Fruit fly (Drosophila melanogaster) whole organism, embryonic: ENCODE results near the gene CG34269.

Source experiments
- Atf6 ChIP-seq: fragments of 200-800 bp; sonication (Bioruptor generic); IDR thresholded peaks from 2 replicates; pipeline ENCODE4 v1.3.6; 2022; ENCODE audit warnings: missing biosample characterization, missing genetic modification characterization
- Bteb2 ChIP-seq: fragments of 200-800 bp; sonication (Bioruptor generic); optimal IDR thresholded peaks from 2 replicates; lab custom pipeline; 2016; ENCODE audit warnings: missing biosample characterization, missing genetic modification characterization
- CG10209 ChIP-seq: fragments of 200-800 bp; sonication (Bioruptor generic); optimal IDR thresholded peaks from 3 replicates; lab custom pipeline; 2017; ENCODE audit warnings: missing biosample characterization, mild to moderate bottlenecking, missing genetic modification characterization, missing genetic modification reagents
- CG10654 ChIP-seq: fragments of 200-800 bp; sonication (Bioruptor generic); optimal IDR thresholded peaks from 2 replicates; lab custom pipeline; 2016; ENCODE audit warnings: missing biosample characterization, missing genetic modification characterization
- CG14667 ChIP-seq: fragments of 200-800 bp; sonication (Bioruptor generic); IDR thresholded peaks from 2 replicates; pipeline ENCODE4 v1.3.6; 2022; ENCODE audit warnings: missing biosample characterization, missing genetic modification characterization
- CG15269 ChIP-seq: fragments of 200-800 bp; sonication (Bioruptor generic); optimal IDR thresholded peaks from 2 replicates; lab custom pipeline; 2018; ENCODE audit warnings: missing biosample characterization, mild to moderate bottlenecking, missing genetic modification characterization, moderate library complexity
- CG15601 ChIP-seq: fragments of 200-800 bp; sonication (Bioruptor generic); optimal IDR thresholded peaks from 3 replicates; lab custom pipeline; 2019; ENCODE audit warnings: missing biosample characterization, mild to moderate bottlenecking, missing genetic modification characterization, moderate library complexity
- CG17829 ChIP-seq: fragments of 200-800 bp; optimal IDR thresholded peaks from 2 replicates; lab custom pipeline; 2019; ENCODE audit warnings: missing biosample characterization, mild to moderate bottlenecking, missing genetic modification characterization, moderate library complexity
- CG18619 ChIP-seq: fragments of 200-800 bp; sonication (Bioruptor generic); optimal IDR thresholded peaks from 3 replicates; lab custom pipeline; 2017; ENCODE audit warnings: missing biosample characterization, mild to moderate bottlenecking, missing genetic modification characterization
- CG31224 ChIP-seq: fragments of 200-800 bp; sonication (Bioruptor generic); IDR thresholded peaks from 2 replicates; pipeline ENCODE4 v1.3.6; 2022; ENCODE audit warnings: missing biosample characterization, missing genetic modification characterization
- CG31388 ChIP-seq: fragments of 200-800 bp; sonication (Bioruptor generic); optimal IDR thresholded peaks from 2 replicates; lab custom pipeline; 2016; ENCODE audit warnings: missing biosample characterization, missing genetic modification characterization
- CG33557 ChIP-seq: fragments of 200-800 bp; sonication (Bioruptor generic); optimal IDR thresholded peaks from 2 replicates; lab custom pipeline; 2019; ENCODE audit warnings: missing biosample characterization, mild to moderate bottlenecking, missing genetic modification characterization, moderate library complexity
- CG4617 ChIP-seq: fragments of 200-800 bp; sonication (Bioruptor generic); optimal IDR thresholded peaks from 3 replicates; lab custom pipeline; 2016; ENCODE audit warnings: missing biosample characterization, missing genetic modification characterization, borderline replicate concordance
- CG4854 ChIP-seq: fragments of 200-800 bp; sonication (Bioruptor generic); optimal IDR thresholded peaks from 2 replicates; lab custom pipeline; 2016; ENCODE audit warnings: missing biosample characterization, missing genetic modification characterization, inconsistent platforms
- CG7839 ChIP-seq: fragments of 200-800 bp; sonication (Bioruptor generic); optimal IDR thresholded peaks from 3 replicates; lab custom pipeline; 2018; ENCODE audit warnings: missing biosample characterization, mild to moderate bottlenecking, missing genetic modification characterization, moderate library complexity
- Camta ChIP-seq: fragments of 200-800 bp; sonication (Bioruptor generic); optimal IDR thresholded peaks from 2 replicates; lab custom pipeline; 2016; ENCODE audit warnings: missing biosample characterization, missing genetic modification characterization
- CrebB ChIP-seq: fragments of 200-800 bp; sonication (Bioruptor generic); optimal IDR thresholded peaks from 3 replicates; lab custom pipeline; 2018; ENCODE audit warnings: missing biosample characterization, mild to moderate bottlenecking, missing genetic modification characterization
- Dad ChIP-seq: fragments of 200-800 bp; sonication (Bioruptor generic); optimal IDR thresholded peaks from 3 replicates; lab custom pipeline; 2016; ENCODE audit warnings: missing biosample characterization, missing genetic modification characterization
- Dip2 ChIP-seq: fragments of 200-800 bp; sonication (Bioruptor generic); IDR thresholded peaks from 2 replicates; pipeline ENCODE4 v1.3.6; 2022; ENCODE audit warnings: missing biosample characterization, missing genetic modification characterization
- Doc3 ChIP-seq: fragments of 200-800 bp; sonication (Bioruptor generic); IDR thresholded peaks from 3 replicates; pipeline ENCODE4 v1.3.6; 2022; ENCODE audit warnings: missing biosample characterization, missing genetic modification characterization; ENCODE audit not compliant: partially characterized antibody
- GATAe ChIP-seq: fragments of 200-800 bp; sonication (Bioruptor generic); conservative IDR thresholded peaks from 2 replicates; pipeline ENCODE4 v1.3.6; 2022; ENCODE audit warnings: missing biosample characterization, missing genetic modification characterization
- HLH4C ChIP-seq: fragments of 200-800 bp; sonication (Bioruptor generic); IDR thresholded peaks from 3 replicates; pipeline ENCODE4 v1.3.6; 2022; ENCODE audit warnings: missing biosample characterization, missing genetic modification characterization; ENCODE audit not compliant: partially characterized antibody
- HmgZ ChIP-seq: fragments of 200-800 bp; sonication (Bioruptor generic); optimal IDR thresholded peaks from 2 replicates; lab custom pipeline; 2018; ENCODE audit warnings: missing biosample characterization, mild to moderate bottlenecking, missing genetic modification characterization
- Jarid2 ChIP-seq: fragments of 200-800 bp; sonication (Bioruptor generic); optimal IDR thresholded peaks from 3 replicates; lab custom pipeline; 2017; ENCODE audit warnings: mild to moderate bottlenecking, missing biosample characterization, missing genetic modification reagents, missing genetic modification characterization
- NC2β ChIP-seq: fragments of 200-800 bp; sonication (Bioruptor generic); optimal IDR thresholded peaks from 2 replicates; lab custom pipeline; 2016; ENCODE audit warnings: missing biosample characterization, missing genetic modification characterization
- NfI ChIP-seq: fragments of 200-800 bp; sonication (Bioruptor generic); optimal IDR thresholded peaks from 3 replicates; lab custom pipeline; 2018; ENCODE audit warnings: missing biosample characterization, mild to moderate bottlenecking, missing genetic modification characterization, moderate library complexity
- Ptx1 ChIP-seq: fragments of 200-800 bp; sonication (Bioruptor generic); IDR thresholded peaks from 2 replicates; pipeline ENCODE4 v1.3.6; 2022; ENCODE audit warnings: missing biosample characterization, missing genetic modification characterization
- Ssrp ChIP-seq: fragments of 200-800 bp; sonication (Bioruptor generic); optimal IDR thresholded peaks from 2 replicates; lab custom pipeline; 2018; ENCODE audit warnings: missing biosample characterization, mild to moderate bottlenecking, missing genetic modification characterization, moderate library complexity
- Xbp1 ChIP-seq: fragments of 200-800 bp; sonication (Bioruptor generic); optimal IDR thresholded peaks from 3 replicates; lab custom pipeline; 2016; ENCODE audit warnings: missing biosample characterization, mild to moderate bottlenecking, missing genetic modification characterization
- bcd ChIP-seq: fragments of 200-800 bp; sonication (Bioruptor generic); optimal IDR thresholded peaks from 2 replicates; lab custom pipeline; 2017; ENCODE audit warnings: missing biosample characterization, mild to moderate bottlenecking, missing genetic modification characterization
- br ChIP-seq: fragments of >200 bp; optimal IDR thresholded peaks from 2 replicates; lab custom pipeline; 2017
- cato ChIP-seq: fragments of 200-800 bp; sonication (Bioruptor generic); optimal IDR thresholded peaks from 2 replicates; lab custom pipeline; 2016; ENCODE audit warnings: missing biosample characterization, missing genetic modification characterization, borderline replicate concordance
- cwo ChIP-seq: fragments of 200-800 bp; sonication (Bioruptor generic); optimal IDR thresholded peaks from 3 replicates; lab custom pipeline; 2017; ENCODE audit warnings: missing biosample characterization, missing genetic modification characterization, mild to moderate bottlenecking, moderate library complexity, missing genetic modification reagents
- dmrt99B ChIP-seq: fragments of 200-800 bp; sonication (Bioruptor generic); optimal IDR thresholded peaks from 2 replicates; lab custom pipeline; 2018; ENCODE audit warnings: missing biosample characterization, mild to moderate bottlenecking, missing genetic modification characterization, moderate library complexity
- ems ChIP-seq: fragments of 200-800 bp; sonication (Bioruptor generic); optimal IDR thresholded peaks from 3 replicates; lab custom pipeline; 2016; ENCODE audit warnings: missing biosample characterization, missing genetic modification characterization
- en ChIP-seq: fragments of 200-800 bp; sonication (Bioruptor generic); optimal IDR thresholded peaks from 2 replicates; lab custom pipeline; 2016; ENCODE audit warnings: missing biosample characterization, missing genetic modification characterization
- lab ChIP-seq: fragments of 200-800 bp; sonication (Bioruptor generic); optimal IDR thresholded peaks from 3 replicates; lab custom pipeline; 2017; ENCODE audit warnings: missing biosample characterization, missing genetic modification characterization, mild to moderate bottlenecking, moderate library complexity, missing genetic modification reagents
- nau ChIP-seq: fragments of 200-800 bp; sonication (Bioruptor generic); optimal IDR thresholded peaks from 3 replicates; lab custom pipeline; 2017; ENCODE audit warnings: missing biosample characterization, mild to moderate bottlenecking, missing genetic modification characterization, missing genetic modification reagents
- nom ChIP-seq: fragments of 200-800 bp; sonication (Bioruptor generic); optimal IDR thresholded peaks from 2 replicates; lab custom pipeline; 2017; ENCODE audit warnings: missing biosample characterization, missing genetic modification characterization, mild to moderate bottlenecking, moderate library complexity, missing genetic modification reagents
- oc ChIP-seq: fragments of 200-800 bp; sonication (Bioruptor generic); optimal IDR thresholded peaks from 2 replicates; lab custom pipeline; 2018; ENCODE audit warnings: missing biosample characterization, mild to moderate bottlenecking, missing genetic modification characterization, moderate library complexity
- pum ChIP-seq: fragments of 200-800 bp; sonication (Bioruptor generic); optimal IDR thresholded peaks from 2 replicates; lab custom pipeline; 2016; ENCODE audit warnings: missing biosample characterization, missing genetic modification characterization
- rib ChIP-seq: fragments of 200-800 bp; sonication (Bioruptor generic); IDR thresholded peaks from 2 replicates; pipeline ENCODE4 v1.3.6; 2022; ENCODE audit warnings: missing biosample characterization, missing genetic modification characterization
- run ChIP-seq: fragments of 200-800 bp; sonication (Bioruptor generic); optimal IDR thresholded peaks from 3 replicates; lab custom pipeline; 2018; ENCODE audit warnings: missing biosample characterization, mild to moderate bottlenecking, missing genetic modification characterization
- so ChIP-seq: fragments of 200-800 bp; sonication (Bioruptor generic); IDR thresholded peaks from 3 replicates; pipeline ENCODE4 v1.3.6; 2022; ENCODE audit warnings: missing biosample characterization, missing genetic modification characterization
- ssp ChIP-seq: fragments of 200-800 bp; sonication (Bioruptor generic); IDR thresholded peaks from 2 replicates; pipeline ENCODE4 v1.3.6; 2022; ENCODE audit warnings: missing biosample characterization, missing genetic modification characterization
- tin ChIP-seq: fragments of 200-800 bp; sonication (Bioruptor generic); optimal IDR thresholded peaks from 3 replicates; lab custom pipeline; 2016; ENCODE audit warnings: missing biosample characterization, missing genetic modification characterization
- tup ChIP-seq: fragments of 200-800 bp; sonication (Bioruptor generic); optimal IDR thresholded peaks from 2 replicates; lab custom pipeline; 2016; ENCODE audit warnings: missing biosample characterization, mild to moderate bottlenecking, missing genetic modification characterization, moderate library complexity
- unc-4 ChIP-seq: fragments of 200-800 bp; sonication (Bioruptor generic); IDR thresholded peaks from 2 replicates; pipeline ENCODE4 v1.3.6; 2022; ENCODE audit warnings: missing biosample characterization, missing genetic modification characterization; ENCODE audit not compliant: partially characterized antibody
- zfh2 ChIP-seq: fragments of 200-800 bp; sonication (Bioruptor generic); optimal IDR thresholded peaks from 2 replicates; lab custom pipeline; 2016; ENCODE audit warnings: missing biosample characterization, missing genetic modification characterization

CG34269 gene

DNA sequence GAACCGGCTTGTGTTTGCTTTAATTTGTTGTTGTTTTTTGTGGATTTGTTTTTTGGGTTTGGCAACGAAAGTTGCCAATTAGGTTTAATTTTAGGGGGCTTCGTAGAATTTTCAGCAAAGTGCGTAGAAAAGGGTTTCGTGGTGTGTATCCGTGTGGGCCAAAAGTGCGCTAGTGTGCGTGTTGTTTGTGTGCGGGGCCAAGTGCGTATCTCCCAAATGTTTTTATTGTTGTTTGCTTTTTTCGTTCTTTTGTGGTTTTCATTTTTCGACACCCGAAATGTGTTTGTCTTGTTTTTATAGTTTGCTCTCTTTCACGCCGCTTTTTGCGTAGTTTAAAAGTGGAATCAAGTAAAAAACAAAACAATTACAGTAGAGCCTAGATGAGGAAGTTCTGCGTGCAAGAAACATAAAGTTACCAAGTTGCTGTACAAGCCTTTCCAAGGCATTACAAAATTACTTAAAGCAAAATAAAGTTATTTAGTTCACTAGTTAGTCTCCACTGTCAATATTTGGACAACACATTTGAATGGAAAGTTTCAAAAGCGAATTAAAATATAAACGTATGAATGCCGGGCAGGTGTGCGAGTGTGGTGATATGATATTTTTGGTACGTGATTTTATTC is 18.8 kb downstream of the CG34269 start (continued):
- TF ChIP-seq Xbp1 (GFP tag; lab: Kevin White, UChicago), result peak; percentile 70
- TF ChIP-seq HLH4C (GFP tag; lab: Robert Waterston, UW), result no peak
- TF ChIP-seq cato, result no peak
- no peak for TF ChIP-seq br
- TF ChIP-seq dmrt99B (tag; lab: Kevin White, UChicago), result peak; percentile 37
- peak; percentile 85 for TF ChIP-seq NfI (GFP tag; lab: Kevin White, UChicago)
- TF ChIP-seq Camta (GFP tag; lab: Kevin White, UChicago), result peak; percentile 61
- peak; percentile 46 for TF ChIP-seq Ssrp (tag; lab: Kevin White, UChicago)
- TF ChIP-seq GATAe, result peak; percentile 52; the same call in 1 of the 2 replicates
- TF ChIP-seq oc (tag; lab: Kevin White, UChicago), result peak; percentile 11
- peak; percentile 91 for TF ChIP-seq HmgZ
- TF ChIP-seq unc-4 (GFP tag; lab: Robert Waterston, UW), result no peak
- TF ChIP-seq zfh2, result peak; percentile 97
- TF ChIP-seq ssp (GFP tag; lab: Robert Waterston, UW), result peak; percentile 38; the same call in 1 of the 2 replicates
- peak; percentile 76 for TF ChIP-seq CG14667 (GFP tag; lab: Robert Waterston, UW)
- no peak for TF ChIP-seq Dad (GFP tag; lab: Kevin White, UChicago)
- peak; percentile 85 for TF ChIP-seq bcd (GFP tag; lab: Kevin White, UChicago)
- no peak for TF ChIP-seq Doc3
- peak; percentile 21 for TF ChIP-seq NC2β
- peak; percentile 52 for TF ChIP-seq en
- peak; percentile 47 for TF ChIP-seq tin
- peak; percentile 80 for TF ChIP-seq CG15269 (tag; lab: Kevin White, UChicago)
- no peak for TF ChIP-seq CG33557 (GFP tag; lab: Kevin White, UChicago)
- peak; percentile 40 for TF ChIP-seq CG17829 (tag; lab: Kevin White, UChicago)
- peak; percentile 55; the same call in 1 of the 3 replicates for TF ChIP-seq so (GFP tag; lab: Robert Waterston, UW)
- TF ChIP-seq cwo (GFP tag; lab: Kevin White, UChicago), result peak; percentile 74
- peak; percentile 18 for TF ChIP-seq Jarid2 (GFP tag; lab: Kevin White, UChicago)
- TF ChIP-seq run (tag; lab: Kevin White, UChicago), result no peak
- TF ChIP-seq CG18619 (GFP tag; lab: Kevin White, UChicago), result peak; percentile 84
- TF ChIP-seq CG31224 (GFP tag; lab: Robert Waterston, UW), result peak; percentile 89
- peak; percentile 83 for TF ChIP-seq Ptx1 (GFP tag; lab: Robert Waterston, UW)
- TF ChIP-seq CG4617 (GFP tag; lab: Kevin White, UChicago), result no peak
- no peak for TF ChIP-seq CG31388 (GFP tag; lab: Kevin White, UChicago)
- no peak for TF ChIP-seq Dip2 (GFP tag; lab: Robert Waterston, UW)
- TF ChIP-seq pum (GFP tag; lab: Kevin White, UChicago), result peak; percentile 57
- peak; percentile 96 for TF ChIP-seq lab (GFP tag; lab: Kevin White, UChicago)
- TF ChIP-seq nau, result peak; percentile 30
- TF ChIP-seq CG7839 (tag; lab: Kevin White, UChicago), result peak; percentile 85
- peak; percentile 78 for TF ChIP-seq CrebB
- TF ChIP-seq rib (GFP tag; lab: Robert Waterston, UW), result peak; percentile 94
- TF ChIP-seq nom, result no peak
- peak; percentile 57 for TF ChIP-seq CG10654 (GFP tag; lab: Kevin White, UChicago)
- no peak for TF ChIP-seq CG15601 (tag; lab: Kevin White, UChicago)
- peak; percentile 54 for TF ChIP-seq ems
- TF ChIP-seq CG4854 (GFP tag; lab: Kevin White, UChicago), result peak; percentile 55
- peak; percentile 69 for TF ChIP-seq tup (GFP tag; lab: Kevin White, UChicago)
- TF ChIP-seq Bteb2, result peak; percentile 87
- peak; percentile 91 for TF ChIP-seq Atf6 (GFP tag; lab: Robert Waterston, UW)
- TF ChIP-seq CG10209, result peak; percentile 77
